Worm (Caenorhabditis elegans): Measurements from ENCODE around the gene srd-65.

Gene srd-65

DNA sequence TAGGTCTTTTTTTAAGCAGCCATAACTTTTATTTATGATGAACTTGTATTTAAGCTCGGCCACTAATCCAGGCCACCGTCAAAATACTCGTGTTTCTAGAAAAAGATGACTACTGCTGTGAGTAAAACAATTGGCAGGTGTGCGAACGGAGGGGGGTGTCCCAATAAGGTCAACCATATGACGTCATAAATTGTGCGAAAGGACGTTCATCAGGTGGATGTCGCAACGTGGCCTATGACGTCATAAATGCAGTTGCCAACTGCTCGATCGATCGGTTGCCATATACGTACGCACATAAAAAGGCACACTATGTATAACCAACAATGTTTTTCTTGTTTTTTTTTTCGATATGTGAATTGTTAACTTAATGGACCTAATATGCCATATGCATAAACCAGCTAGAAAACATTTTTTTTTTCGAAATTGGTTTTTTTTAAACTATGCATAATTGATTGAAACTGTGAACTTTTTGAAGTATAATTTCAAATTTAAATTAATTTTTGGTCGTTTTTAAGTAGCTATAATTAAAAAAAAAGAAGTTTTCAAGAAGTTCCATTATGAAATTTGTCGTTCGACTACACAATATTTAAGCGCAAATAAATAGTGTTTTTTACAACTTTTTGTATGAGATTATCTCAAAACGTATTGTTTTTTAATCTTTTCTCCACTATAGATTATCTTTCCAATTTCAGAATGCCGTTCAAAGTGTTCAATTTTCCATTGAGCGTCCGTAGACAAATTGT, 10.5 kb upstream of the srd-65 start, which contains the start of gene C39B5.2:
Gene C39B5.2 (plus strand): TSS at position 693 of the 743 bp plus-strand sequence.
- TF ChIP-seq ceh-36 (tag; optimal IDR thresholded peaks at IDR 0.05) (peak; percentile 14), tra-4 (tag; optimal IDR thresholded peaks at IDR 0.05) (no peak), sea-1 (GFP tag; conservative IDR thresholded peaks at IDR 0.05) (0 out of 2 replicates have a peak, but pooled peaks have one; percentile 56)

ce11 chrIII:2233399-2233798, 9.6 kb upstream of the srd-65 start:
- TF ChIP-seq hmg-4 (GFP tag; optimal IDR thresholded peaks at IDR 0.05) (no peak), scrt-1 (GFP tag; IDR thresholded peaks at IDR 0.05) (no peak), aly-1 (tag; optimal IDR thresholded peaks at IDR 0.05) (no peak), tbx-37 (GFP tag; conservative IDR thresholded peaks at IDR 0.05) (no peak), sea-1 (GFP tag; conservative IDR thresholded peaks at IDR 0.05) (no peak), ceh-36 (tag; optimal IDR thresholded peaks at IDR 0.05) (no peak), hmbx-1 (tag; optimal IDR thresholded peaks at IDR 0.05) (no peak), F13C5.2 (tag; optimal IDR thresholded peaks at IDR 0.05) (no peak), hnd-1 (tag; optimal IDR thresholded peaks at IDR 0.05) (no peak), ceh-13 (GFP tag; optimal IDR thresholded peaks at IDR 0.05) (no peak), flt-1 (GFP tag; IDR thresholded peaks at IDR 0.05) (no peak), ets-7 (tag; optimal IDR thresholded peaks at IDR 0.05) (no peak)

DNA sequence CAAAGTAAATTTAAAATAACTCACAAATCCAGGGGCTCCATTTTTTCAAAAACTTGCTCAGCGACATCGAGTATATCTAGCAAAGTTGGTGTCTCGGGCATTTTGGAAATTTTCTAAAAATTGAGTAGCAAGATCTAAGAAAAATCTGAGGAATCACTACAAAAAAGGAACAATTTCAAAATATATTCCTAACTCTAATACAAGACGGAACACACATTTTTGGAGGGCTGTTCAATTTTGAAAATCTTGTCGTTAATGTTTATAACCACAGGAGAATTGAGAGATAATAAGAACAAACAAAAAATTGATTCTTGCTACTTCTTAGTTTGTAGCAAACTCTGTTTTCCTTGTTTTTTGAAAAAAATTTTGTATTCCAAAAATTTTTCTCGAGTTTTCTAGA, 8.5 kb upstream of the srd-65 start, which contains the start of gene fbxa-47:
Gene fbxa-47 (minus strand): TSS at position 101 of the 400 bp plus-strand sequence.
- TF ChIP-seq tbx-11 (GFP tag; IDR thresholded peaks at IDR 0.05) (no peak), tbx-37 (GFP tag; conservative IDR thresholded peaks at IDR 0.05) (no peak), ceh-13 (GFP tag; optimal IDR thresholded peaks at IDR 0.05) (no peak), hnd-1 (tag; optimal IDR thresholded peaks at IDR 0.05) (no peak), ets-7 (tag; optimal IDR thresholded peaks at IDR 0.05) (no peak), ceh-36 (tag; optimal IDR thresholded peaks at IDR 0.05) (no peak), scrt-1 (GFP tag; IDR thresholded peaks at IDR 0.05) (no peak), pes-1 (GFP tag; IDR thresholded peaks at IDR 0.05) (no peak), B0310.2 (tag; optimal IDR thresholded peaks at IDR 0.05) (no peak), ama-1 (optimal IDR thresholded peaks at IDR 0.05) (no peak), aly-1 (tag; optimal IDR thresholded peaks at IDR 0.05) (no peak), tra-4 (tag; optimal IDR thresholded peaks at IDR 0.05) (no peak), hmbx-1 (tag; optimal IDR thresholded peaks at IDR 0.05) (no peak), sea-1 (GFP tag; conservative IDR thresholded peaks at IDR 0.05) (no peak), F13C5.2 (tag; optimal IDR thresholded peaks at IDR 0.05) (no peak), hmg-4 (GFP tag; optimal IDR thresholded peaks at IDR 0.05) (no peak), flt-1 (GFP tag; IDR thresholded peaks at IDR 0.05) (no peak)

DNA sequence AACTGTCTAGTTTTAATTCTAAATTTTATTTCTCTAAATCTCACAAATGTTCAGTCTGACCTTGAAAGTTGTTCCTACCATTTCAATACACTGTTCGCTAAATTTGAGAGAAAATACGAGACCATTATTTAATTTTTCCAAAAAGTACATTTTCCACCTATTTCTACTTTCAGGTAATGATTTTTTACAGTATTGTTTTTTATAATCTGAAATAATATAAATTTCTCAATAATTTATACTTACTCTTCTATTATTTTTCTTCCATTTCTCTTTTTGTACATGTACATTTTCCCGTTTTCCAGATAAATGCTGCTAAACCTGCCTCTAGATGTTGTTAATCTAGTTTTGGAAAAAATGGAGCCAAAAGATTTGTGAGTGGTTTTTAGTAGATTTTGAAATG, 3.6 kb upstream of the srd-65 start, which contains the start of gene fbxa-62:
Gene fbxa-62 (plus strand): TSS at position 301 of the 400 bp plus-strand sequence.
- TF ChIP-seq aly-1 (tag; optimal IDR thresholded peaks at IDR 0.05): no peak
- no peak for TF ChIP-seq tbx-37 (GFP tag; conservative IDR thresholded peaks at IDR 0.05)
- no peak for TF ChIP-seq tbx-11 (GFP tag; IDR thresholded peaks at IDR 0.05)
- TF ChIP-seq B0310.2 (tag; optimal IDR thresholded peaks at IDR 0.05): no peak
- TF ChIP-seq tra-4 (tag; optimal IDR thresholded peaks at IDR 0.05): no peak
- TF ChIP-seq ceh-13 (GFP tag; optimal IDR thresholded peaks at IDR 0.05): no peak
- no peak for TF ChIP-seq scrt-1 (GFP tag; IDR thresholded peaks at IDR 0.05)
- TF ChIP-seq ama-1 (optimal IDR thresholded peaks at IDR 0.05): no peak
- TF ChIP-seq hmbx-1 (tag; optimal IDR thresholded peaks at IDR 0.05): no peak

- no peak for TF ChIP-seq B0310.2 (tag; optimal IDR thresholded peaks at IDR 0.05)
- no peak for TF ChIP-seq pes-1 (GFP tag; IDR thresholded peaks at IDR 0.05)
- TF ChIP-seq tbx-37 (GFP tag; conservative IDR thresholded peaks at IDR 0.05): no peak
- TF ChIP-seq hmbx-1 (tag; optimal IDR thresholded peaks at IDR 0.05): no peak
- no peak for TF ChIP-seq ceh-13 (GFP tag; optimal IDR thresholded peaks at IDR 0.05)
- TF ChIP-seq sea-1 (GFP tag; conservative IDR thresholded peaks at IDR 0.05): no peak
- no peak for TF ChIP-seq scrt-1 (GFP tag; IDR thresholded peaks at IDR 0.05)
- no peak for TF ChIP-seq hnd-1 (tag; optimal IDR thresholded peaks at IDR 0.05)
- TF ChIP-seq hmg-4 (GFP tag; optimal IDR thresholded peaks at IDR 0.05): no peak
- TF ChIP-seq flt-1 (GFP tag; IDR thresholded peaks at IDR 0.05): no peak
- no peak for TF ChIP-seq F13C5.2 (tag; optimal IDR thresholded peaks at IDR 0.05)
- no peak for TF ChIP-seq tra-4 (tag; optimal IDR thresholded peaks at IDR 0.05)
- no peak for TF ChIP-seq aly-1 (tag; optimal IDR thresholded peaks at IDR 0.05)
Observed at ce11 chrIII:2224478-2224877, 646 bp upstream of the srd-65 start, which contains the start of gene fbxa-38. fbxa-38 (plus strand) TSS chrIII:2224672.

DNA sequence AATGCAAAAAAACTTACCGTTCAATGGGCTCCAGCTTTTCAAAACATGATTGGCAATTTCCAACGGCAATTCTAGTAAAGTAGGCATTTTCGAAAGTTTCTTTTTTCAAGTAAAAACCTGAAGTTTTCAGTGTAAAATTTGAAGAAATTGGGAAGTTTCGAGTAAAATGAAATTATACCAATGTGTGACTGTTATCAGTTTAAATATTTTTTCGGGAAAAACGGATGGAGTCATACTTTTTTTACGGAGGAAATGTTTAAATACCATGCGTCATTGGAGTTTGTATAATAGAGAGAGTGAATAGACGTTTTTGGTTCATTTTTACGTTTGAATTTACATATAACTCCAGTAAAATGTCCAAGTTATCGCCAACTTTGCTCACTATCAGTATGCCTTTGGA, 4.4 kb downstream of the srd-65 start, which contains the start of gene fbxa-12:
Gene fbxa-12 (plus strand): TSS at position 301 of the 400 bp plus-strand sequence.
- TF ChIP-seq ceh-36 (tag; optimal IDR thresholded peaks at IDR 0.05) (no peak), B0310.2 (tag; optimal IDR thresholded peaks at IDR 0.05) (no peak)

ce11 chrIII:2212343-2212742, 11.5 kb downstream of the srd-65 start:
- TF ChIP-seq aly-1 (tag; optimal IDR thresholded peaks at IDR 0.05): no peak

- TF ChIP-seq B0310.2 (tag; optimal IDR thresholded peaks at IDR 0.05): no peak
- TF ChIP-seq tbx-37 (GFP tag; conservative IDR thresholded peaks at IDR 0.05): no peak
- TF ChIP-seq pes-1 (GFP tag; IDR thresholded peaks at IDR 0.05): no peak
Observed at ce11 chrIII:2211120-2211519, 12.7 kb downstream of the srd-65 start, which contains the start of gene C39B5.14. C39B5.14 (plus strand) TSS chrIII:2211420.
